Fruit fly (Drosophila melanogaster) whole organism, wandering third instar larva: Measurements from ENCODE around the gene CG31441.

Experiments used
- HLH106 ChIP-seq: fragments of 200-800 bp; optimal IDR thresholded peaks from 3 replicates; lab custom pipeline; 2019; ENCODE audit warnings: missing biosample characterization, mild to moderate bottlenecking, missing genetic modification characterization, moderate library complexity
- OdsH ChIP-seq: fragments of 200-800 bp; sonication (Bioruptor generic); optimal IDR thresholded peaks from 2 replicates; lab custom pipeline; 2016; ENCODE audit warnings: missing biosample characterization, mild to moderate bottlenecking, missing genetic modification characterization
- dmrt93B ChIP-seq: fragments of 200-800 bp; sonication (Bioruptor generic); optimal IDR thresholded peaks from 2 replicates; lab custom pipeline; 2018; ENCODE audit warnings: missing biosample characterization, mild to moderate bottlenecking, missing genetic modification characterization
- pan ChIP-seq: fragments of >200 bp; optimal IDR thresholded peaks from 2 replicates; lab custom pipeline; 2017

- TF ChIP-seq HLH106 (tag; lab: Kevin White, UChicago), result no peak
- no peak for TF ChIP-seq OdsH (GFP tag; lab: Kevin White, UChicago)
- TF ChIP-seq dmrt93B (GFP tag; lab: Kevin White, UChicago), result no peak
- TF ChIP-seq pan (lab: Kevin White, UChicago), result no peak
Measured at dm6 chr3R:11237598-11237997, 1.5 kb downstream of the CG31441 start, which contains the start of gene CG31388.
